Worm (Caenorhabditis elegans): ENCODE results near the gene T25B6.3.
A peak's percentile ranks its signal among the peaks of the same experiment; 100 is the strongest.

T25B6.3 gene

DNA sequence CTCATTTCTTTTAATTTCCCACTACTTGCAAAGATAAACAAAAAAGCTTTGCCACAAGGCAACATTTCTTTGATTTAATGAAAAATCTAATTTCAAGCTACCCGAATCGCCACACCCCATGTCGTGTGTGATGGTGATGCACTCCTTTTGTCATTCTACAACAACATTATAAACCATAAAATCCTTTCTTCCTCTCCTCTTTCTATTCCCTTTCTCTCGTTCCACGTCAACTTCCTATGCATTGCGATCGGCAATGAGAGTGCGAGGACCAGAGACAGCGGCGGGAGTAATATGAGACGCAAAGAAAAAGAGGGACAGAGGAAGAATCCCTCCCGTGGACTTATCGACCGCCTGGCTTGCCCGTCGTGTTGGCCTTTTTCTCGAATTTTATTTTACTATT lies 40.7 kb downstream of the T25B6.3 start (continued):
- TF ChIP-seq rbr-2 (tag; optimal IDR thresholded peaks at IDR 0.05) (peak; percentile 22), unc-62 (GFP tag; optimal IDR thresholded peaks at IDR 0.05 in 1 of 2) (peak in 1 of 2 experiments; percentile 89), unc-62 (tag; optimal IDR thresholded peaks at IDR 0.05) (no peak), mes-2 (tag; optimal IDR thresholded peaks at IDR 0.05; ENCODE audit: poor library complexity, severe bottlenecking) (peak; percentile 70), dpl-1 (GFP tag; optimal IDR thresholded peaks at IDR 0.05) (no peak), mep-1 (tag; optimal IDR thresholded peaks at IDR 0.05) (peak; percentile 82), aha-1 (tag) (no peak), mxl-3 (GFP tag; optimal IDR thresholded peaks at IDR 0.05) (peak; percentile 37), nhr-6 (tag; optimal IDR thresholded peaks at IDR 0.05) (peak; percentile 47), zip-11 (GFP tag; IDR thresholded peaks at IDR 0.05) (no peak), nhr-28 (tag; optimal IDR thresholded peaks at IDR 0.05) (peak; percentile 61), mdl-1 (tag; optimal IDR thresholded peaks at IDR 0.05) (peak in 1 of 2 experiments; percentile 63)

DNA sequence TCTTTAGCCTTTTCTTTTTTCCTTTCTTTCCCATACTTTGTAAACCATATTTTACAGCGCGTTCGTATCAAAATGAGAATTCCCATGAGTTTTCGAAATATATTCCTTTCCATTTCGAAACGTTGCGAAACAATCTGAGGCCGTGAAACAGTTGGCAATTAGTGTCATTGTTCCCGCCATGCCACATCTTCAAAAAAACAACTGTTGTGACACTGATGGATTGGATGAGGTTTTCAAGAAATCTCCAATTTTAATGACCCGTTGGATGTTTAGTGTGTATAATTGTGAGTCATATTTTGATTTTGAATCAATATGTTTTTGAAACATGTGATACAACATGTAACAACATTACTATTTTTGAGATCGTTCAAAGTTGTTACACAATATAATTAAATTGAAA lies 41.7 kb downstream of the T25B6.3 start:
- TF ChIP-seq nhr-42 (GFP tag; IDR thresholded peaks at IDR 0.05) (no peak), nhr-111 (GFP tag; optimal IDR thresholded peaks at IDR 0.05) (no peak), daf-16 (GFP tag; optimal IDR thresholded peaks at IDR 0.05) (peak in 1 of 2 experiments; percentile 0), daf-16 (tag; optimal IDR thresholded peaks at IDR 0.05) (no peak), F10B5.3 (tag; optimal IDR thresholded peaks at IDR 0.05) (no peak), unc-62 (GFP tag; optimal IDR thresholded peaks at IDR 0.05 in 1 of 2) (peak in 1 of 2 experiments; percentile 91), unc-62 (tag; optimal IDR thresholded peaks at IDR 0.05) (no peak), duxl-1 (tag; optimal IDR thresholded peaks at IDR 0.05; ENCODE audit: poor library complexity) (no peak), hlh-11 (tag; optimal IDR thresholded peaks at IDR 0.05) (peak; percentile 0)

DNA sequence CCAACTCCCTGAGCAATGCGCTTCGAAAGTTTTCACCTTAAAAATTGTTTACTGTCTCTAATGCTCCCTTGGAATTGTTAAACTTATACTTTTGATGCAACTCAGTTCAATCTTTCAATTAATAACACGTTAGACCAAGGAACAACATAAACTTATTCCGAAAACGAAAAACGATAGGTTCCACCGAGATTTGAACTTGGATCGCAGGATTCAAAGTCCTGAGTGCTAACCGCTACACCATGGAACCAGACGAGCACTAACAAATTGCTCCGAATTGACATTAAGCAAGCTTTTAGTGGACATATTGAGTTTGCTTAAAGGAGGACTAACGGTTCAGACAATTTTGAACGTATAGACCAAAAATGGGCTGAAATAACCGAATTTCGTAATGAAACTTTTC lies 47.1 kb downstream of the T25B6.3 start:
- no peak for TF ChIP-seq sdz-12 (GFP tag; optimal IDR thresholded peaks at IDR 0.05)
- TF ChIP-seq dmd-9 (GFP tag; IDR thresholded peaks at IDR 0.05): no peak
- no peak for TF ChIP-seq zfp-2 (tag; optimal IDR thresholded peaks at IDR 0.05)
- TF ChIP-seq dve-1 (tag; optimal IDR thresholded peaks at IDR 0.05; ENCODE audit: insufficient read depth): no peak
- no peak for TF ChIP-seq jun-1 (tag; optimal IDR thresholded peaks at IDR 0.05)
- TF ChIP-seq F49E8.2 (tag; optimal IDR thresholded peaks at IDR 0.05; ENCODE audit: borderline replicate concordance): no peak
- no peak for TF ChIP-seq lir-3 (tag; optimal IDR thresholded peaks at IDR 0.05)
- no peak for TF ChIP-seq mxl-3 (GFP tag; optimal IDR thresholded peaks at IDR 0.05)
- TF ChIP-seq nhr-25 (tag; optimal IDR thresholded peaks at IDR 0.05; ENCODE audit: borderline replicate concordance, insufficient read depth): no peak
- no peak for TF ChIP-seq lin-39 (tag; optimal IDR thresholded peaks at IDR 0.05)
- no peak for TF ChIP-seq F26F4.8 (GFP tag; conservative IDR thresholded peaks at IDR 0.05)
- TF ChIP-seq ces-1 (GFP tag; optimal IDR thresholded peaks at IDR 0.05): no peak
- TF ChIP-seq mes-2 (tag; optimal IDR thresholded peaks at IDR 0.05; ENCODE audit: poor library complexity, severe bottlenecking): peak; percentile 0
- TF ChIP-seq hlh-30 (tag; optimal IDR thresholded peaks at IDR 0.05; ENCODE audit: insufficient read depth): no peak
- 0 out of 2 replicates have a peak, but pooled peaks have one; percentile 59 for TF ChIP-seq Y105C5A.15 (GFP tag; IDR thresholded peaks at IDR 0.05)
- TF ChIP-seq mxl-2 (GFP tag; conservative IDR thresholded peaks at IDR 0.05): no peak
- TF ChIP-seq unc-130 (GFP tag; optimal IDR thresholded peaks at IDR 0.05): no peak
- TF ChIP-seq snpc-4 (tag; optimal IDR thresholded peaks at IDR 0.05): no peak
- TF ChIP-seq snpc-1.2 (GFP tag; IDR thresholded peaks at IDR 0.05): no peak
- no peak for TF ChIP-seq mdl-1 (tag; optimal IDR thresholded peaks at IDR 0.05)
- TF ChIP-seq spr-3 (GFP tag; optimal IDR thresholded peaks at IDR 0.05): no peak
- TF ChIP-seq daf-12 (tag; optimal IDR thresholded peaks at IDR 0.05): no peak
- TF ChIP-seq saeg-2 (GFP tag; IDR thresholded peaks at IDR 0.05): no peak
- TF ChIP-seq nhr-28 (tag; optimal IDR thresholded peaks at IDR 0.05): no peak
- TF ChIP-seq nhr-10 (tag; optimal IDR thresholded peaks at IDR 0.05): no peak
- no peak for TF ChIP-seq daf-16 (GFP tag; optimal IDR thresholded peaks at IDR 0.05)
- peak; percentile 30 for TF ChIP-seq daf-16 (tag; optimal IDR thresholded peaks at IDR 0.05)
- no peak for TF ChIP-seq aly-2 (tag; optimal IDR thresholded peaks at IDR 0.05)
- no peak for TF ChIP-seq attf-4 (tag; optimal IDR thresholded peaks at IDR 0.05)
- no peak for TF ChIP-seq tag-97 (GFP tag; IDR thresholded peaks at IDR 0.05)
- no peak for TF ChIP-seq F44E2.7 (GFP tag; IDR thresholded peaks at IDR 0.05)
- TF ChIP-seq madf-9 (GFP tag; conservative IDR thresholded peaks at IDR 0.05): 0 out of 2 replicates have a peak, but pooled peaks have one; percentile 11
